Fruit fly (Drosophila melanogaster): ENCODE data around the gene Mitofilin.

- TF ChIP-seq bab1 (GFP tag; optimal IDR thresholded peaks at IDR 0.05): no peak
- TF ChIP-seq CG5204 (GFP tag; optimal IDR thresholded peaks at IDR 0.05): no peak
- TF ChIP-seq CG7101 (tag; optimal IDR thresholded peaks at IDR 0.05): no peak
- TF ChIP-seq Crg-1 (GFP tag; optimal IDR thresholded peaks at IDR 0.05): no peak
- TF ChIP-seq Hr96 (GFP tag; optimal IDR thresholded peaks at IDR 0.05): no peak
- no peak for TF ChIP-seq CG14711 (tag; optimal IDR thresholded peaks at IDR 0.05)
- TF ChIP-seq cnc (optimal IDR thresholded peaks at IDR 0.05): no peak
- no peak for TF ChIP-seq CG7045 (GFP tag; optimal IDR thresholded peaks at IDR 0.05)
Observed at dm6 chr3R:21987546-21987945, 35.6 kb downstream of the Mitofilin start.
